Fruit fly (Drosophila melanogaster): ENCODE results near the gene Ir84a.

DNA sequence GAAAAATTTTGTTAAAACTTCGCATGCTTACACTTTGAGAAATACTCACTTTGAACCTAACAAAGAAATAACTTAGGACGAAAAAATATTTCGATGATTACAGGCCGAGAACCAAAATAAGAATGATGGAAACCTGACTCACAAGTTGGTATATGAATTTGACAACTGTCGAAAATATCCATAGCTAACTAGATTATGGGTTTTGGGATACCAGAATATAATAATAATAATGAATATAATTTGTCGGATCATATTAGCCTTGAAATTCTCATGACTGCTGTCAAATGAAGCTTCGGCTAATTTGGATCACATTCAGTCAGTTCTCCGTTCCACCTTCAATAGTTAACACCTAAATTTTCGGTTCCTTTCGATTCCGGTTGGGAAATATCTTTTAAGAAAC lies 41.1 kb upstream of the Ir84a start, which contains the start of the genes Mst84Db and Mst84Da:
- no peak for TF ChIP-seq CG34406 (GFP tag; optimal IDR thresholded peaks at IDR 0.05)
- no peak for TF ChIP-seq eg (GFP tag; IDR thresholded peaks at IDR 0.05)
- TF ChIP-seq CG31627 (GFP tag; optimal IDR thresholded peaks at IDR 0.05): no peak
- TF ChIP-seq Eip93F (GFP tag; optimal IDR thresholded peaks at IDR 0.05): no peak
- TF ChIP-seq CG15336 (GFP tag; IDR thresholded peaks at IDR 0.05): no peak
- TF ChIP-seq Ets21C (GFP tag; optimal IDR thresholded peaks at IDR 0.05): no peak
- TF ChIP-seq Eip75B (GFP tag; optimal IDR thresholded peaks at IDR 0.05): no peak
- TF ChIP-seq CG6808 (GFP tag; optimal IDR thresholded peaks at IDR 0.05): no peak
- no peak for TF ChIP-seq achi (GFP tag; optimal IDR thresholded peaks at IDR 0.05)
- TF ChIP-seq CG9139 (GFP tag; optimal IDR thresholded peaks at IDR 0.05): no peak
- TF ChIP-seq CG3919 (GFP tag; optimal IDR thresholded peaks at IDR 0.05): no peak
- no peak for TF ChIP-seq Sox102F (GFP tag; optimal IDR thresholded peaks at IDR 0.05)
